Fruit fly (Drosophila melanogaster): ENCODE measurements around the gene Lim3.

Lim3 gene

DNA sequence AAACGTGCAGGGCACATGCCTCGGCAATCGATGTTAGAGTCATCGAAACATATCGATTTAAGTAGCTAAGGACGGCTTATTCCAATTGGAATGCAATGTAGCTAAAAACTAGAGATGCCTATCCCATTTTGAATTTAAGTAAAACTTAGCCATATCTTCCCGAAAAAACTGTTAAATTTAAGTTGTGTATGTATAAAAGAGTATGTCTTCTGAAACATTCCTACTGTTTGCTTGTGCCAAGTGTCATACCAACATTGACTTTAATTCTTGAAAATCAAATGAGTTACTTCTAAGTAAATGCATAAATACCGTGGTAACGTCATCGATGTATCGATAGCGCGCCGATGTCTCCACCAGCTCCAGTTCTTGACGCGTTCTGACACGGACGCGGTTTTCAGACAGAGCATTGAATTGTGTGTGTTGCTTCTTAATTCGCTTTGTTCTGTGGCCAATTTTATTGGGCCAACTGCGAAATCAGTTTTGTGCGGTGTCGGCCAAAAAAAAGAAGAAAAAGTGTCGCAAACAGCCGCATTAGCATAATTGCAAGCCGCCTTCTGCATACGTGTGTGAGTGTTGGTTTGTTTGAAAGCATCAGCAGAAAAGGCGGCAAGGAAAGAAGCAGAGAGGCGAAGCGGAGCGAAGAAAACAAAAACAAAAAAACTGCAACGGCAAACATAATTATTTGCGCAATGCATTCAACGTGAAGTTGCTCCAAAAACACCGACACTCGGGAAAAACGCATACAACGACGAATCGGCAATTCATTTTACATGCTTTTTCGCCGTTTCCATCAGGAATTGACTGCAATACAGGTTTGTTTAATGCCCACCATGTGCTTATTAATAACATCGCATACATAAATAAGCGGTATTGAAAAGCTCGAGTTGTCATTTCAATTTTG lies 25.5 kb upstream of the Lim3 start, which contains the start of gene brat (continued):
- TF ChIP-seq acj6 (GFP tag; optimal IDR thresholded peaks at IDR 0.05), result peak; percentile 47
- peak; percentile 85 for TF ChIP-seq fkh (GFP tag; optimal IDR thresholded peaks at IDR 0.05)
- peak; percentile 39 for TF ChIP-seq CG3919 (GFP tag; optimal IDR thresholded peaks at IDR 0.05)
- TF ChIP-seq CG10669 (GFP tag; optimal IDR thresholded peaks at IDR 0.05), result no peak
- TF ChIP-seq CG11294 (GFP tag; IDR thresholded peaks at IDR 0.05), result no peak
- peak; percentile 64 for TF ChIP-seq Sox14 (GFP tag; optimal IDR thresholded peaks at IDR 0.05)
- peak; percentile 54 for TF ChIP-seq CG10631 (GFP tag; optimal IDR thresholded peaks at IDR 0.05)
- TF ChIP-seq CG6854 (GFP tag; optimal IDR thresholded peaks at IDR 0.05), result no peak
- TF ChIP-seq CG11762 (GFP tag; optimal IDR thresholded peaks at IDR 0.05; ENCODE audit: insufficient read depth), result no peak
- peak; percentile 54 for TF ChIP-seq pdm3 (GFP tag; optimal IDR thresholded peaks at IDR 0.05)
- no peak for TF ChIP-seq Eip93F (GFP tag; optimal IDR thresholded peaks at IDR 0.05)
- TF ChIP-seq CG32006 (GFP tag; optimal IDR thresholded peaks at IDR 0.05), result peak; percentile 30
- TF ChIP-seq CG7368 (GFP tag; optimal IDR thresholded peaks at IDR 0.05), result no peak
- TF ChIP-seq net (GFP tag; optimal IDR thresholded peaks at IDR 0.05), result no peak
- TF ChIP-seq CG6163 (GFP tag; IDR thresholded peaks at IDR 0.05), result 0 out of 3 replicates have a peak, but pooled peaks have one; percentile 8
- peak; percentile 60 for TF ChIP-seq Hr39 (GFP tag; optimal IDR thresholded peaks at IDR 0.05)
- peak; percentile 72 for TF ChIP-seq esn (GFP tag; optimal IDR thresholded peaks at IDR 0.05)
- TF ChIP-seq topi (GFP tag; optimal IDR thresholded peaks at IDR 0.05), result peak; percentile 65
- no peak for TF ChIP-seq Hr38 (GFP tag; optimal IDR thresholded peaks at IDR 0.05)
- TF ChIP-seq Eip78C (GFP tag), result peak; percentile 72
- TF ChIP-seq CG8319 (GFP tag; optimal IDR thresholded peaks at IDR 0.05), result peak; percentile 28
- TF ChIP-seq Ets96B (tag; optimal IDR thresholded peaks at IDR 0.05), result peak; percentile 29
- no peak for TF ChIP-seq CG16779 (tag; optimal IDR thresholded peaks at IDR 0.05)
- no peak for TF ChIP-seq CG11902 (GFP tag; optimal IDR thresholded peaks at IDR 0.05)
- peak; percentile 57 for TF ChIP-seq Hr4 (GFP tag; optimal IDR thresholded peaks at IDR 0.05)

- TF ChIP-seq OdsH (GFP tag; optimal IDR thresholded peaks at IDR 0.05) (no peak), CG34406 (GFP tag; optimal IDR thresholded peaks at IDR 0.05) (peak; percentile 58), topi (GFP tag; optimal IDR thresholded peaks at IDR 0.05) (peak; percentile 33), CG6854 (GFP tag; optimal IDR thresholded peaks at IDR 0.05) (peak; percentile 36), CG3919 (GFP tag; optimal IDR thresholded peaks at IDR 0.05) (no peak), Lpt (GFP tag; optimal IDR thresholded peaks at IDR 0.05) (no peak), CG10669 (GFP tag; optimal IDR thresholded peaks at IDR 0.05) (no peak), Sox15 (GFP tag; optimal IDR thresholded peaks at IDR 0.05) (peak; percentile 53), fkh (GFP tag; optimal IDR thresholded peaks at IDR 0.05) (peak; percentile 60), CG10631 (GFP tag; optimal IDR thresholded peaks at IDR 0.05) (peak; percentile 67), Sox14 (GFP tag; optimal IDR thresholded peaks at IDR 0.05) (peak; percentile 18), CG6163 (GFP tag; IDR thresholded peaks at IDR 0.05) (peak; percentile 61; the same call in 2 of the 3 replicates), Eip93F (GFP tag; optimal IDR thresholded peaks at IDR 0.05) (peak; percentile 27), Smox (GFP tag; optimal IDR thresholded peaks at IDR 0.05) (no peak), dac (GFP tag; optimal IDR thresholded peaks at IDR 0.05) (peak; percentile 31), fd59A (GFP tag; optimal IDR thresholded peaks at IDR 0.05) (no peak), CG7368 (GFP tag; optimal IDR thresholded peaks at IDR 0.05) (peak; percentile 11), CG6808 (GFP tag; optimal IDR thresholded peaks at IDR 0.05) (no peak), Met (GFP tag; optimal IDR thresholded peaks at IDR 0.05) (no peak), CG1621 (tag; optimal IDR thresholded peaks at IDR 0.05) (peak; percentile 49), CG11902 (GFP tag; optimal IDR thresholded peaks at IDR 0.05) (peak; percentile 54), net (GFP tag; optimal IDR thresholded peaks at IDR 0.05) (no peak), CG8632 (GFP tag; optimal IDR thresholded peaks at IDR 0.05) (peak; percentile 53), esn (GFP tag; optimal IDR thresholded peaks at IDR 0.05) (peak; percentile 80), svp (GFP tag) (no peak), CG6792 (GFP tag; optimal IDR thresholded peaks at IDR 0.05) (peak; percentile 75), lz (GFP tag; optimal IDR thresholded peaks at IDR 0.05) (peak; percentile 76), CG3032 (tag; optimal IDR thresholded peaks at IDR 0.05) (peak; percentile 43), ss (GFP tag; optimal IDR thresholded peaks at IDR 0.05) (no peak), CG31627 (GFP tag; optimal IDR thresholded peaks at IDR 0.05) (peak; percentile 65), Eip78C (GFP tag) (peak; percentile 71), Ets96B (tag; optimal IDR thresholded peaks at IDR 0.05) (peak; percentile 25), achi (GFP tag; optimal IDR thresholded peaks at IDR 0.05) (peak; percentile 65), Hr39 (GFP tag; optimal IDR thresholded peaks at IDR 0.05) (peak; percentile 70), eg (GFP tag; IDR thresholded peaks at IDR 0.05) (peak; percentile 65; the same call in 2 of the 3 replicates), cyc (GFP tag; optimal IDR thresholded peaks at IDR 0.05) (peak; percentile 69), CG32006 (GFP tag; optimal IDR thresholded peaks at IDR 0.05) (peak; percentile 46)
Measured at dm6 chr2L:19131905-19132402, 23.7 kb upstream of the Lim3 start, which contains the start of the genes AsnRS and DCTN6-p27. Gene AsnRS (minus strand): TSS chr2L:19131954. Gene DCTN6-p27 (plus strand): TSS chr2L:19132323.

Measured in whole organism, prepupa.